Worm (Caenorhabditis elegans) whole organism, L1 larva: ENCODE data around the gene clu-1.

ENCODE experiments used
- C16A3.4 ChIP-seq: fragments of 150-350 bp; optimal IDR thresholded peaks from 2 replicates; lab custom pipeline; 2014; ENCODE audit warnings: missing biosample characterization, missing genetic modification characterization
- F16B12.6 ChIP-seq: fragments of 150-350 bp; optimal IDR thresholded peaks from 2 replicates; lab custom pipeline; 2014; ENCODE audit warnings: missing biosample characterization, missing genetic modification characterization
- Y116A8C.19 ChIP-seq: sonication (generic microtip); optimal IDR thresholded peaks from 2 replicates; lab custom pipeline; 2016; ENCODE audit warnings: missing compliant biosample characterization, missing genetic modification characterization, borderline replicate concordance
- aha-1 ChIP-seq: fragments of 150-350 bp; optimal IDR thresholded peaks from 2 replicates; lab custom pipeline; 2014; ENCODE audit warnings: missing biosample characterization, missing genetic modification characterization
- aly-2 ChIP-seq: fragments of 150-350 bp; optimal IDR thresholded peaks from 2 replicates; lab custom pipeline; 2014; ENCODE audit warnings: missing biosample characterization, missing genetic modification characterization
- blmp-1 ChIP-seq: fragments of 150-350 bp; optimal IDR thresholded peaks from 2 replicates; lab custom pipeline; 2014; ENCODE audit warnings: missing biosample characterization, missing genetic modification characterization
- ceh-63 ChIP-seq: fragments of 200-800 bp; sonication (Bioruptor generic); optimal IDR thresholded peaks from 2 replicates; lab custom pipeline; 2018; ENCODE audit warnings: mild to moderate bottlenecking, missing genetic modification characterization, missing compliant biosample characterization
- ceh-8 ChIP-seq: fragments of 200-800 bp; sonication (Bioruptor generic); optimal IDR thresholded peaks from 2 replicates; lab custom pipeline; 2018; ENCODE audit warnings: mild to moderate bottlenecking, missing genetic modification characterization, moderate library complexity, missing compliant biosample characterization
- dpl-1 ChIP-seq, 3 experiments: fragments of 150-350 bp in 2 of 3; sonication (generic microtip) in 1 of 3; optimal IDR thresholded peaks; 2 replicates each; lab custom pipeline; 2014 to 2017; ENCODE audit warnings: missing biosample characterization in 3 of 3, missing genetic modification characterization in 3 of 3, missing genetic modification reagents in 3 of 3
- efl-1 ChIP-seq, 4 experiments: fragments of 150-350 bp; optimal IDR thresholded peaks in 3 of 4; peaks in 1 of 4; 1 replicate in 1 of 4; 2 replicates in 3 of 4; lab custom pipeline; 2014; ENCODE audit warnings: missing biosample characterization in 2 of 4, missing genetic modification characterization in 2 of 4, missing genetic modification reagents in 2 of 4
- egl-13 ChIP-seq: sonication (generic microtip); optimal IDR thresholded peaks from 2 replicates; lab custom pipeline; 2016; ENCODE audit warnings: missing genotype, missing genetic modification reagents, missing genetic modification characterization, missing compliant biosample characterization
- egl-27 ChIP-seq, 2 experiments: fragments of 150-350 bp in 1 of 2; sonication (generic microtip); optimal IDR thresholded peaks; 3 replicates each; lab custom pipeline; 2017 to 2018; ENCODE audit warnings: missing biosample characterization in 2 of 2, missing genetic modification characterization in 2 of 2, missing genetic modification reagents in 2 of 2
- elt-3 ChIP-seq, 6 experiments: fragments of 150-350 bp in 1 of 6; sonication (generic microtip); optimal IDR thresholded peaks; 2 replicates each; lab custom pipeline; 2017 to 2018; ENCODE audit warnings: missing biosample characterization in 6 of 6, missing genetic modification characterization in 6 of 6, inconsistent platforms in 1 of 6
- fkh-4 ChIP-seq: sonication (generic microtip); optimal IDR thresholded peaks from 2 replicates; lab custom pipeline; 2016; ENCODE audit warnings: missing compliant biosample characterization, missing genetic modification characterization, borderline replicate concordance
- fkh-8 ChIP-seq: sonication (generic microtip); optimal IDR thresholded peaks from 2 replicates; lab custom pipeline; 2016; ENCODE audit warnings: mild to moderate bottlenecking, missing genetic modification characterization, missing compliant biosample characterization
- fos-1 ChIP-seq: fragments of 150-350 bp; optimal IDR thresholded peaks from 2 replicates; lab custom pipeline; 2014; ENCODE audit warnings: missing biosample characterization, missing genetic modification characterization
- hlh-4 ChIP-seq: sonication (generic microtip); optimal IDR thresholded peaks from 2 replicates; lab custom pipeline; 2016; ENCODE audit warnings: mild to moderate bottlenecking, missing genetic modification characterization, missing compliant biosample characterization
- hpl-2 ChIP-seq: fragments of 150-350 bp; optimal IDR thresholded peaks from 2 replicates; lab custom pipeline; 2014; ENCODE audit warnings: missing biosample characterization, missing genetic modification reagents, missing genetic modification characterization
- irx-1 ChIP-seq: sonication (generic microtip); optimal IDR thresholded peaks from 2 replicates; lab custom pipeline; 2016; ENCODE audit warnings: missing genetic modification characterization, missing compliant biosample characterization
- isw-1 ChIP-seq: fragments of 200-800 bp; sonication (Bioruptor generic); IDR thresholded peaks from 2 replicates; pipeline ENCODE4 v1.3.6; 2022; ENCODE audit warnings: missing genetic modification characterization, missing compliant biosample characterization
- lin-13 ChIP-seq: fragments of 150-350 bp; optimal IDR thresholded peaks from 2 replicates; lab custom pipeline; 2014; ENCODE audit warnings: missing biosample characterization, missing genetic modification reagents, missing genetic modification characterization
- lin-15B ChIP-seq: fragments of 150-350 bp; sonication (generic microtip); optimal IDR thresholded peaks from 3 replicates; lab custom pipeline; 2014; ENCODE audit warnings: missing biosample characterization, missing genetic modification characterization
- lin-35 ChIP-seq, 2 experiments: fragments of 150-350 bp; optimal IDR thresholded peaks; 2 replicates each; lab custom pipeline; 2014; ENCODE audit warnings: missing biosample characterization in 2 of 2, missing genetic modification characterization in 2 of 2, missing genetic modification reagents in 2 of 2
- lir-3 ChIP-seq: sonication (generic microtip); optimal IDR thresholded peaks from 2 replicates; lab custom pipeline; 2016; ENCODE audit warnings: mild to moderate bottlenecking, missing genetic modification characterization, moderate library complexity, missing compliant biosample characterization; ENCODE audit not compliant: poor library complexity
- lsy-2 ChIP-seq, 2 experiments: fragments of 150-350 bp; optimal IDR thresholded peaks; 2 replicates each; lab custom pipeline; 2014; ENCODE audit warnings: missing biosample characterization in 2 of 2, missing genetic modification characterization in 2 of 2
- mab-9 ChIP-seq: fragments of 200-800 bp; sonication (Bioruptor generic); IDR thresholded peaks from 2 replicates; pipeline ENCODE4 v1.3.6; 2022; ENCODE audit warnings: missing genetic modification reagents, missing genetic modification characterization, missing compliant biosample characterization
- mdl-1 ChIP-seq, 2 experiments: fragments of 150-350 bp; optimal IDR thresholded peaks; 2 replicates each; lab custom pipeline; 2014 to 2017; ENCODE audit warnings: missing biosample characterization in 2 of 2, missing genetic modification characterization in 2 of 2, inconsistent platforms in 1 of 2
- nhr-12 ChIP-seq: sonication (generic microtip); optimal IDR thresholded peaks from 2 replicates; lab custom pipeline; 2017; ENCODE audit warnings: missing biosample characterization, missing genetic modification characterization
- nhr-20 ChIP-seq: sonication (generic microtip); optimal IDR thresholded peaks from 2 replicates; lab custom pipeline; 2016; ENCODE audit warnings: mild to moderate bottlenecking, missing genetic modification characterization, missing compliant biosample characterization
- nhr-237 ChIP-seq: fragments of 150-350 bp; optimal IDR thresholded peaks from 2 replicates; lab custom pipeline; 2014; ENCODE audit warnings: missing biosample characterization, missing genetic modification characterization
- nhr-47 ChIP-seq: sonication (generic microtip); optimal IDR thresholded peaks from 2 replicates; lab custom pipeline; 2016; ENCODE audit warnings: mild to moderate bottlenecking, missing genetic modification characterization, moderate library complexity, missing compliant biosample characterization
- nhr-71 ChIP-seq: sonication (generic microtip); optimal IDR thresholded peaks from 2 replicates; lab custom pipeline; 2016; ENCODE audit warnings: mild to moderate bottlenecking, missing genetic modification characterization, moderate library complexity, missing compliant biosample characterization
- nhr-76 ChIP-seq: sonication (generic microtip); optimal IDR thresholded peaks from 2 replicates; lab custom pipeline; 2017; ENCODE audit warnings: missing biosample characterization, missing genetic modification characterization
- nhr-77 ChIP-seq: fragments of 150-350 bp; optimal IDR thresholded peaks from 2 replicates; lab custom pipeline; 2014; ENCODE audit warnings: missing biosample characterization, missing genetic modification characterization
- nhr-84 ChIP-seq: sonication (generic microtip); optimal IDR thresholded peaks from 2 replicates; lab custom pipeline; 2017; ENCODE audit warnings: missing biosample characterization, missing genetic modification characterization
- nhr-85 ChIP-seq: sonication (generic microtip); peaks from one replicate; lab custom pipeline; 2016; ENCODE audit warnings: missing genetic modification characterization, inconsistent platforms, missing compliant biosample characterization
- pax-3 ChIP-seq: fragments of 200-800 bp; sonication (Bioruptor generic); optimal IDR thresholded peaks from 2 replicates; lab custom pipeline; 2018; ENCODE audit warnings: mild to moderate bottlenecking, missing genetic modification characterization, moderate library complexity, missing compliant biosample characterization
- pqm-1 ChIP-seq: sonication (generic microtip); optimal IDR thresholded peaks from 3 replicates; lab custom pipeline; 2017; ENCODE audit warnings: missing biosample characterization, missing genetic modification characterization
- rnt-1 ChIP-seq: sonication (generic microtip); optimal IDR thresholded peaks from 2 replicates; lab custom pipeline; 2016; ENCODE audit warnings: mild to moderate bottlenecking, missing genetic modification characterization, moderate library complexity, missing compliant biosample characterization
- snpc-4 ChIP-seq: fragments of 150-350 bp; optimal IDR thresholded peaks from 2 replicates; lab custom pipeline; 2014; ENCODE audit warnings: missing biosample characterization, missing genetic modification characterization
- sox-4 ChIP-seq: sonication (generic microtip); optimal IDR thresholded peaks from 2 replicates; lab custom pipeline; 2016; ENCODE audit warnings: missing genetic modification characterization, missing compliant biosample characterization
- sup-37 ChIP-seq: fragments of 200-800 bp; sonication (Bioruptor generic); optimal IDR thresholded peaks from 2 replicates; lab custom pipeline; 2018; ENCODE audit warnings: mild to moderate bottlenecking, missing genetic modification characterization, missing compliant biosample characterization
- swsn-7 ChIP-seq: sonication (generic microtip); optimal IDR thresholded peaks from 2 replicates; lab custom pipeline; 2016; ENCODE audit warnings: missing genetic modification characterization, missing compliant biosample characterization
- tlp-1 ChIP-seq: fragments of 150-350 bp; optimal IDR thresholded peaks from 2 replicates; lab custom pipeline; 2014; ENCODE audit warnings: missing biosample characterization, missing genetic modification characterization
- unc-62 ChIP-seq: fragments of 150-350 bp; optimal IDR thresholded peaks from 2 replicates; lab custom pipeline; 2014; ENCODE audit warnings: missing biosample characterization, missing genetic modification reagents, missing genetic modification characterization
- unc-86 ChIP-seq: sonication (generic microtip); optimal IDR thresholded peaks from 2 replicates; lab custom pipeline; 2016; ENCODE audit warnings: missing genetic modification characterization, missing compliant biosample characterization
- vab-15 ChIP-seq: sonication (generic microtip); optimal IDR thresholded peaks from 2 replicates; lab custom pipeline; 2017; ENCODE audit warnings: missing genotype, mild to moderate bottlenecking, missing genetic modification characterization, missing compliant biosample characterization
- zag-1 ChIP-seq: fragments of 150-350 bp; optimal IDR thresholded peaks from 2 replicates; lab custom pipeline; 2014; ENCODE audit warnings: missing biosample characterization, missing genetic modification characterization
- ztf-11 ChIP-seq, 2 experiments: sonication (generic microtip); optimal IDR thresholded peaks; 2 replicates each; lab custom pipeline; 2016 to 2017; ENCODE audit warnings: missing genetic modification characterization in 2 of 2, missing biosample characterization in 1 of 2, missing compliant biosample characterization in 1 of 2
- ztf-4 ChIP-seq: fragments of 150-350 bp; optimal IDR thresholded peaks from 2 replicates; lab custom pipeline; 2014; ENCODE audit warnings: missing biosample characterization, missing genetic modification characterization

Gene clu-1

ce11 chrIII:9542280-9542679 lies 21.0 kb upstream of the clu-1 start, which contains the start of gene mut-7:
mut-7 (minus strand) TSS chrIII:9542380.
- TF ChIP-seq fos-1 (no peak), irx-1 (tag; lab: Kevin White, UChicago) (no peak), nhr-71 (no peak), pax-3 (tag; lab: Kevin White, UChicago) (no peak), vab-15 (no peak), zag-1 (tag; lab: Kevin White, UChicago) (no peak), mab-9 (GFP tag; lab: Robert Waterston, UW) (no peak), fkh-8 (no peak), sox-4 (no peak), elt-3 (tag; optimal IDR thresholded peaks at IDR 0.05; lab: Kevin White, UChicago) (no peak), ztf-11 (tag; optimal IDR thresholded peaks at IDR 0.05; lab: Kevin White, UChicago) (no peak), ceh-63 (GFP tag; lab: Kevin White, UChicago) (no peak), isw-1 (GFP tag; lab: Robert Waterston, UW) (no peak), nhr-76 (no peak), ztf-4 (tag; lab: Kevin White, UChicago) (no peak), lin-13 (no peak), Y116A8C.19 (tag; lab: Kevin White, UChicago) (no peak), unc-86 (tag; lab: Kevin White, UChicago) (no peak), hlh-4 (tag; lab: Kevin White, UChicago) (no peak)

ce11 chrIII:9538655-9539155 lies 17.4 kb upstream of the clu-1 start, which contains the start of gene ZK1098.3:
ZK1098.3 (minus strand) TSS chrIII:9538705.
- TF ChIP-seq lin-13 (no peak), swsn-7 (tag; lab: Kevin White, UChicago) (no peak), pqm-1 (tag; lab: Kevin White, UChicago) (no peak), hlh-4 (tag; lab: Kevin White, UChicago) (no peak), aly-2 (tag; lab: Kevin White, UChicago) (no peak), nhr-12 (no peak), Y116A8C.19 (tag; lab: Kevin White, UChicago) (no peak), lin-15B (tag; lab: Kevin White, UChicago) (no peak), aha-1 (tag; lab: Kevin White, UChicago) (no peak), mdl-1 (tag; optimal IDR thresholded peaks at IDR 0.05; lab: Kevin White, UChicago) (no peak), ztf-11 (tag; optimal IDR thresholded peaks at IDR 0.05; lab: Kevin White, UChicago) (no peak), fos-1 (no peak), F16B12.6 (no peak), egl-13 (tag; lab: Kevin White, UChicago) (no peak), dpl-1 (GFP tag; optimal IDR thresholded peaks at IDR 0.05; lab: Kevin White, UChicago) (peak in 2 of 3 experiments; percentile 9 to 45), rnt-1 (tag; lab: Kevin White, UChicago) (no peak), lsy-2 (tag; optimal IDR thresholded peaks at IDR 0.05; lab: Kevin White, UChicago) (peak; percentile 18 to 60), snpc-4 (tag; lab: Kevin White, UChicago) (no peak), hpl-2 (GFP tag; lab: Kevin White, UChicago) (no peak), unc-86 (tag; lab: Kevin White, UChicago) (no peak), ceh-8 (GFP tag; lab: Kevin White, UChicago) (no peak), unc-62 (GFP tag; lab: Kevin White, UChicago) (no peak), vab-15 (no peak), egl-27 (tag; optimal IDR thresholded peaks at IDR 0.05; lab: Kevin White, UChicago) (no peak), nhr-47 (tag; lab: Kevin White, UChicago) (no peak), nhr-84 (tag; lab: Kevin White, UChicago) (no peak), lir-3 (tag; lab: Kevin White, UChicago) (no peak), fkh-8 (no peak), sup-37 (GFP tag; lab: Kevin White, UChicago) (no peak), fkh-4 (tag; lab: Kevin White, UChicago) (no peak), mab-9 (GFP tag; lab: Robert Waterston, UW) (no peak), nhr-85 (tag; lab: Kevin White, UChicago) (no peak), nhr-237 (tag; lab: Kevin White, UChicago) (no peak), C16A3.4 (tag; lab: Kevin White, UChicago) (no peak), lin-35 (GFP tag; optimal IDR thresholded peaks at IDR 0.05; lab: Kevin White, UChicago) (peak in 1 of 2 experiments; percentile 12), blmp-1 (tag; lab: Kevin White, UChicago) (peak; percentile 15), nhr-20 (no peak), nhr-77 (tag; lab: Kevin White, UChicago) (no peak), efl-1 (optimal IDR thresholded peaks at IDR 0.05; lab: Kevin White, UChicago) (peak; percentile 12 to 24), efl-1 (GFP tag; optimal IDR thresholded peaks at IDR 0.05 in 1 of 2; lab: Kevin White, UChicago) (peak in 1 of 2 experiments; percentile 14), tlp-1 (tag; lab: Kevin White, UChicago) (no peak)
